Worm (Caenorhabditis elegans) whole organism, L3 larva: Measurements from ENCODE around the gene prmt-9.
A peak's percentile ranks its signal among the peaks of the same experiment; 100 is the strongest.

Experiments used
- ZK546.5 ChIP-seq: sonication (generic microtip); optimal IDR thresholded peaks from 2 replicates; lab custom pipeline; 2017; ENCODE audit warnings: missing biosample characterization, missing genetic modification characterization
- aly-2 ChIP-seq: fragments of 150-350 bp; optimal IDR thresholded peaks from 2 replicates; lab custom pipeline; 2014; ENCODE audit warnings: missing biosample characterization, missing genetic modification characterization
- ceh-16 ChIP-seq: sonication (generic microtip); optimal IDR thresholded peaks from 2 replicates; lab custom pipeline; 2017; ENCODE audit warnings: missing biosample characterization, missing genetic modification characterization
- ceh-28 ChIP-seq: fragments of 150-350 bp; optimal IDR thresholded peaks from 2 replicates; lab custom pipeline; 2014; ENCODE audit warnings: missing biosample characterization, missing genetic modification reagents, missing genetic modification characterization
- ceh-82 ChIP-seq: fragments of 150-350 bp; optimal IDR thresholded peaks from 2 replicates; lab custom pipeline; 2014; ENCODE audit warnings: missing biosample characterization, missing genetic modification characterization
- ceh-9 ChIP-seq: sonication (generic microtip); optimal IDR thresholded peaks from 2 replicates; lab custom pipeline; 2018; ENCODE audit warnings: missing biosample characterization, missing genetic modification characterization
- daf-12 ChIP-seq: fragments of 150-350 bp; optimal IDR thresholded peaks from 2 replicates; lab custom pipeline; 2014; ENCODE audit warnings: missing biosample characterization, missing genetic modification reagents, missing genetic modification characterization
- egl-27 ChIP-seq: sonication (generic microtip); optimal IDR thresholded peaks from 4 replicates; lab custom pipeline; 2017; ENCODE audit warnings: missing biosample characterization, missing genetic modification reagents, missing genetic modification characterization
- egl-5 ChIP-seq: fragments of 150-350 bp; optimal IDR thresholded peaks from 2 replicates; lab custom pipeline; 2017; ENCODE audit warnings: missing biosample characterization, missing genetic modification reagents, missing genetic modification characterization, inconsistent platforms
- elt-1 ChIP-seq: fragments of 150-350 bp; optimal IDR thresholded peaks from 2 replicates; lab custom pipeline; 2014; ENCODE audit warnings: missing biosample characterization, missing genetic modification characterization
- elt-2 ChIP-seq: sonication (generic microtip); optimal IDR thresholded peaks from 2 replicates; lab custom pipeline; 2016; ENCODE audit warnings: missing genetic modification reagents, mild to moderate bottlenecking, missing genetic modification characterization, missing compliant biosample characterization
- elt-3 ChIP-seq, 3 experiments: fragments of 150-350 bp in 1 of 3; sonication (generic microtip) in 2 of 3; optimal IDR thresholded peaks; 2 replicates in 2 of 3; 4 replicates in 1 of 3; lab custom pipeline; 2014 to 2017; ENCODE audit warnings: missing biosample characterization in 3 of 3, missing genetic modification characterization in 3 of 3
- eor-1 ChIP-seq, 2 experiments: fragments of 150-350 bp; optimal IDR thresholded peaks; 2 replicates each; lab custom pipeline; 2014 to 2018; ENCODE audit warnings: missing biosample characterization in 2 of 2, missing genetic modification characterization in 2 of 2
- fkh-2 ChIP-seq: fragments of 150-350 bp; optimal IDR thresholded peaks from 2 replicates; lab custom pipeline; 2014; ENCODE audit warnings: missing biosample characterization, missing genetic modification reagents, missing genetic modification characterization
- hmg-11 ChIP-seq: sonication (generic microtip); optimal IDR thresholded peaks from 2 replicates; lab custom pipeline; 2016; ENCODE audit warnings: missing genetic modification characterization, missing compliant biosample characterization
- jun-1 ChIP-seq: fragments of 150-350 bp; optimal IDR thresholded peaks from 2 replicates; lab custom pipeline; 2014; ENCODE audit warnings: missing biosample characterization, missing genetic modification reagents, missing genetic modification characterization
- lin-15B ChIP-seq: fragments of 150-350 bp; optimal IDR thresholded peaks from 2 replicates; lab custom pipeline; 2014; ENCODE audit warnings: missing biosample characterization, missing genetic modification characterization
- lin-39 ChIP-seq: fragments of 150-350 bp; optimal IDR thresholded peaks from 2 replicates; lab custom pipeline; 2018; ENCODE audit warnings: missing biosample characterization, missing genetic modification reagents, missing genetic modification characterization
- lsy-12 ChIP-seq: sonication (generic microtip); optimal IDR thresholded peaks from 2 replicates; lab custom pipeline; 2016; ENCODE audit warnings: mild to moderate bottlenecking, missing genetic modification characterization, missing compliant biosample characterization
- mdl-1 ChIP-seq: fragments of 150-350 bp; optimal IDR thresholded peaks from 2 replicates; lab custom pipeline; 2014; ENCODE audit warnings: missing biosample characterization, missing genetic modification characterization
- mml-1 ChIP-seq: fragments of 150-350 bp; sonication (generic microtip); optimal IDR thresholded peaks from 3 replicates; lab custom pipeline; 2014; ENCODE audit warnings: missing biosample characterization, missing genetic modification characterization
- nfya-1 ChIP-seq: sonication (generic microtip); optimal IDR thresholded peaks from 2 replicates; lab custom pipeline; 2017; ENCODE audit warnings: missing genetic modification characterization, mild to moderate bottlenecking, missing compliant biosample characterization, antibody characterized with exemption, moderate library complexity; ENCODE audit not compliant: insufficient read depth
- nhr-12 ChIP-seq: fragments of 150-350 bp; optimal IDR thresholded peaks from 2 replicates; lab custom pipeline; 2014; ENCODE audit warnings: missing biosample characterization, missing genetic modification characterization
- nhr-23 ChIP-seq: fragments of 150-350 bp; optimal IDR thresholded peaks from 2 replicates; lab custom pipeline; 2014; ENCODE audit warnings: missing biosample characterization, missing genetic modification reagents, missing genetic modification characterization
- nhr-237 ChIP-seq: fragments of 150-350 bp; optimal IDR thresholded peaks from 2 replicates; lab custom pipeline; 2014; ENCODE audit warnings: missing biosample characterization, missing genetic modification characterization
- nhr-25 ChIP-seq: sonication (generic microtip); optimal IDR thresholded peaks from 2 replicates; lab custom pipeline; 2017; ENCODE audit warnings: missing biosample characterization, missing genetic modification characterization
- nhr-28 ChIP-seq: fragments of 150-350 bp; optimal IDR thresholded peaks from 2 replicates; lab custom pipeline; 2014; ENCODE audit warnings: missing biosample characterization, missing genetic modification characterization
- nhr-43 ChIP-seq: sonication (generic microtip); optimal IDR thresholded peaks from 2 replicates; lab custom pipeline; 2016; ENCODE audit warnings: mild to moderate bottlenecking, missing genetic modification characterization, missing compliant biosample characterization; ENCODE audit not compliant: poor library complexity, severe bottlenecking
- nhr-77 ChIP-seq: fragments of 150-350 bp; optimal IDR thresholded peaks from 2 replicates; lab custom pipeline; 2014; ENCODE audit warnings: missing biosample characterization, missing genetic modification characterization
- pha-4 ChIP-seq: fragments of 150-350 bp; optimal IDR thresholded peaks from 2 replicates; lab custom pipeline; 2014; ENCODE audit warnings: missing biosample characterization, missing genetic modification reagents, missing genetic modification characterization
- pqm-1 ChIP-seq: fragments of 150-350 bp; optimal IDR thresholded peaks from 2 replicates; lab custom pipeline; 2017; ENCODE audit warnings: missing biosample characterization, missing genetic modification characterization, inconsistent platforms
- sea-2 ChIP-seq: fragments of 150-350 bp; sonication (generic microtip); optimal IDR thresholded peaks from 4 replicates; lab custom pipeline; 2014; ENCODE audit warnings: missing biosample characterization, missing genetic modification reagents, missing genetic modification characterization
- skn-1 ChIP-seq: fragments of 150-350 bp; optimal IDR thresholded peaks from 2 replicates; lab custom pipeline; 2014; ENCODE audit warnings: missing biosample characterization, missing genetic modification characterization
- snpc-4 ChIP-seq: fragments of 150-350 bp; optimal IDR thresholded peaks from 2 replicates; lab custom pipeline; 2014; ENCODE audit warnings: missing biosample characterization, missing genetic modification characterization
- tbx-2 ChIP-seq: sonication (generic microtip); optimal IDR thresholded peaks from 2 replicates; lab custom pipeline; 2016; ENCODE audit warnings: mild to moderate bottlenecking, missing genetic modification characterization, missing compliant biosample characterization
- unc-39 ChIP-seq: sonication (generic microtip); optimal IDR thresholded peaks from 4 replicates; lab custom pipeline; 2017; ENCODE audit warnings: missing biosample characterization, missing genetic modification characterization
- unc-62 ChIP-seq: fragments of 150-350 bp; sonication (generic microtip); optimal IDR thresholded peaks from 4 replicates; lab custom pipeline; 2014; ENCODE audit warnings: missing biosample characterization, missing genetic modification reagents, missing genetic modification characterization
- zag-1 ChIP-seq: fragments of 150-350 bp; optimal IDR thresholded peaks from 2 replicates; lab custom pipeline; 2014; ENCODE audit warnings: missing biosample characterization, missing genetic modification characterization
- ztf-11 ChIP-seq: fragments of 150-350 bp; optimal IDR thresholded peaks from 2 replicates; lab custom pipeline; 2014; ENCODE audit warnings: missing biosample characterization, missing genetic modification characterization
- ztf-4 ChIP-seq: fragments of 150-350 bp; optimal IDR thresholded peaks from 2 replicates; lab custom pipeline; 2014; ENCODE audit warnings: missing biosample characterization, missing genetic modification characterization

Gene prmt-9

DNA sequence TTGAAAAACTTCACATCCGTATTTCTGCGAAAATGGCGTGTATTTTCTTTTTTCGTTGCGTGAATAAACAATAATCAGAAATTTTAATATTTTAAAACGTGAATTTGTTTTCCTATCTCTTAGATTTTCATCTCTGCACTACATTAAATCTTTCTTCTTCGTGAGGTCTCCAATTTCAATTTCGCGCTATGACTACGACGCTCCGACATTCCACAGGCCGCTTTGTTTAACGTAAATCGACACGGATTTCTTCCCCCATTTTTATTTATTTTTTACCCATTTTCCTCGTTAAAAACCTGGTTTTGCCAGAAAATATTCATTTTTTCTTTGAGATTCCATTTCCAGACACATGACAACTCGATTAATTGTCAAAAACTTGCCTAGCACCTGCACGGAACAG is 40.5 kb upstream of the prmt-9 start, which contains the start of the genes T23F6.3 and rbd-1 (continued):
- no peak for TF ChIP-seq zag-1 (tag; lab: Kevin White, UChicago)
- peak; percentile 73 for TF ChIP-seq ceh-28 (tag; lab: Kevin White, UChicago)
- peak; percentile 55 for TF ChIP-seq tbx-2 (tag; lab: Kevin White, UChicago)
- TF ChIP-seq nhr-25 (tag; lab: Kevin White, UChicago) = peak; percentile 71
- TF ChIP-seq nhr-43 (tag; lab: Kevin White, UChicago) = peak; percentile 86
- no peak for TF ChIP-seq elt-3 (tag; optimal IDR thresholded peaks at IDR 0.05; lab: Kevin White, UChicago)

DNA sequence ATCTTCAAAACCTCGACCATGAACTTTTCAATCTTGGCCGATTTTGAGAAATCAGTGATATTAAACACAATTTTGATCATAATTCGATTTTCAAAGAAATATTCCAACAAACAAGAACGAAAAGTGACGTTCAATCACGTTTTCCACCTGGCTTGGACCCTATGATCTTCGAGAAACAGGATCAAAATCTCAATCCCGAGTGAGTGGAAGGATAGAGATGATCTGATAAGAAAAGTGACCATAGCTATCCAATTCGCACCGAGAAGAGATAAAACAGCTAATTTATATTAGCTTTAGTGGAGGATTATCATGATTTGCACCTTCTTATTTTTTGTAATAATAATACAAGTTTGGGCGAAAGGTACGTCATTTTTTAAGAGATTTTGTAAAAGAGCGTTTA is 36.9 kb upstream of the prmt-9 start, which contains the start of gene T23F6.2:
Gene T23F6.2 (plus strand): TSS at position 251 of the 400 bp plus-strand sequence.
- TF ChIP-seq nhr-43 (tag; lab: Kevin White, UChicago) (peak; percentile 53), ceh-9 (tag; lab: Kevin White, UChicago) (no peak)
- TF ChIP-seq, all 47 proteins: peak for 1

- TF ChIP-seq jun-1 (tag; lab: Kevin White, UChicago) (no peak), snpc-4 (no peak), nhr-25 (tag; lab: Kevin White, UChicago) (no peak), ceh-28 (tag; lab: Kevin White, UChicago) (no peak), skn-1 (tag; lab: Kevin White, UChicago) (no peak), nhr-23 (no peak), mdl-1 (tag; lab: Kevin White, UChicago) (no peak), daf-12 (no peak), pha-4 (no peak), nhr-12 (tag; lab: Kevin White, UChicago) (no peak), ceh-9 (tag; lab: Kevin White, UChicago) (no peak), pqm-1 (no peak), nhr-237 (no peak), ceh-16 (no peak), elt-2 (tag; lab: Kevin White, UChicago) (no peak), nfya-1 (tag; lab: Kevin White, UChicago) (no peak), elt-3 (tag; optimal IDR thresholded peaks at IDR 0.05; lab: Kevin White, UChicago) (no peak), lin-39 (no peak)
- TF ChIP-seq, all 47 proteins: peak for 0
These were observed 35.5 kb upstream of the prmt-9 start, which contains the start of gene idpp-7 for ce11 chrIV:12719664-12720063. Gene idpp-7, plus strand, starts transcription at chrIV:12719964.

ce11 chrIV:12717531-12717930 is 33.4 kb upstream of the prmt-9 start, which contains the start of gene C27D8.1:
Gene C27D8.1, plus strand, starts transcription at chrIV:12717831.
- no peak for TF ChIP-seq ceh-9 (tag; lab: Kevin White, UChicago)
- no peak for TF ChIP-seq nfya-1 (tag; lab: Kevin White, UChicago)
- TF ChIP-seq elt-2 (tag; lab: Kevin White, UChicago) = peak; percentile 30

DNA sequence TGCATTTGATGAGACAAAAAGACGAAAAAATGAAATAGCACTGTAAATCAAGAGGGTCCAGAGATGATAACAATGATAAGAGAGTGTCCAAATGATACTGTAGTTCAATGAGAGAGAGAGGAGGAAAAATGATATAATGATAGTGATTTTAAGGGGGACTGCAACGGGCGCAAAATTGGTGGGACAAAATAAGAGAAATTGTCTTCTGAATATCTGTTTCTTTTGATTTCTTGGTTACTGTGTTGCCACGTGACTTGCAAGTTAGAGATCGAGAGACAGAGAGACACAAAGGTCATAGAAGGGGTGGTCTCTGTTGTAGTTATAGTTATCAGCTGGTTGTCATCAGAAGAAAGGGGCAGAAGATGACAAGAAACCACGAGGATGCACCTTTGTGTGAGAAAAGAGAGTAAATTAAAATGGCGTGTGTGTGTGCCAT is 31.8 kb upstream of the prmt-9 start:
- TF ChIP-seq hmg-11 (tag; lab: Kevin White, UChicago) (no peak), mdl-1 (tag; lab: Kevin White, UChicago) (peak; percentile 59), zag-1 (tag; lab: Kevin White, UChicago) (no peak), lsy-12 (tag; lab: Kevin White, UChicago) (no peak), nhr-43 (tag; lab: Kevin White, UChicago) (peak; percentile 84), nhr-23 (peak; percentile 68), ZK546.5 (tag; lab: Kevin White, UChicago) (no peak), egl-5 (tag; lab: Kevin White, UChicago) (no peak), mml-1 (tag; lab: Kevin White, UChicago) (no peak), ceh-9 (tag; lab: Kevin White, UChicago) (no peak), ztf-4 (tag; lab: Kevin White, UChicago) (no peak), snpc-4 (no peak), nhr-25 (tag; lab: Kevin White, UChicago) (peak; percentile 85), lin-39 (no peak), ceh-82 (no peak), eor-1 (tag; optimal IDR thresholded peaks at IDR 0.05; lab: Kevin White, UChicago) (no peak), unc-62 (GFP tag; lab: Kevin White, UChicago) (no peak), elt-3 (tag; optimal IDR thresholded peaks at IDR 0.05; lab: Kevin White, UChicago) (peak in 2 of 3 experiments; percentile 89 to 90), egl-27 (tag; lab: Kevin White, UChicago) (no peak), lin-15B (tag; lab: Kevin White, UChicago) (no peak), nhr-28 (tag; lab: Kevin White, UChicago) (no peak), pha-4 (peak; percentile 32), tbx-2 (tag; lab: Kevin White, UChicago) (no peak), skn-1 (tag; lab: Kevin White, UChicago) (no peak), sea-2 (no peak), elt-2 (tag; lab: Kevin White, UChicago) (peak; percentile 82), ztf-11 (tag; lab: Kevin White, UChicago) (no peak), nhr-77 (no peak), ceh-28 (tag; lab: Kevin White, UChicago) (peak; percentile 36), fkh-2 (tag; lab: Kevin White, UChicago) (no peak), unc-39 (tag; lab: Kevin White, UChicago) (no peak), elt-1 (tag; lab: Kevin White, UChicago) (no peak), ceh-16 (no peak), aly-2 (tag; lab: Kevin White, UChicago) (no peak), nfya-1 (tag; lab: Kevin White, UChicago) (peak; percentile 10), nhr-12 (tag; lab: Kevin White, UChicago) (no peak), jun-1 (tag; lab: Kevin White, UChicago) (peak; percentile 54), pqm-1 (peak; percentile 13)
